Worm (Caenorhabditis elegans) whole organism, L1 larva: ENCODE results near the gene unc-105.

Source experiments
- ama-1 ChIP-seq: fragments of 150-350 bp; optimal IDR thresholded peaks from 2 replicates; lab custom pipeline; 2014
- egl-27 ChIP-seq, 2 experiments: fragments of 150-350 bp in 1 of 2; sonication (generic microtip); optimal IDR thresholded peaks; 3 replicates each; lab custom pipeline; 2017 to 2018; ENCODE audit warnings: missing biosample characterization in 2 of 2, missing genetic modification characterization in 2 of 2, missing genetic modification reagents in 2 of 2
- fos-1 ChIP-seq: fragments of 150-350 bp; optimal IDR thresholded peaks from 2 replicates; lab custom pipeline; 2014; ENCODE audit warnings: missing biosample characterization, missing genetic modification characterization
- lin-39 ChIP-seq: fragments of 150-350 bp; optimal IDR thresholded peaks from 2 replicates; lab custom pipeline; 2014; ENCODE audit warnings: missing biosample characterization, missing genetic modification reagents, missing genetic modification characterization
- lsy-2 ChIP-seq, 2 experiments: fragments of 150-350 bp; optimal IDR thresholded peaks; 2 replicates each; lab custom pipeline; 2014; ENCODE audit warnings: missing biosample characterization in 2 of 2, missing genetic modification characterization in 2 of 2
- nhr-12 ChIP-seq: sonication (generic microtip); optimal IDR thresholded peaks from 2 replicates; lab custom pipeline; 2017; ENCODE audit warnings: missing biosample characterization, missing genetic modification characterization
- pag-3 ChIP-seq: sonication (generic microtip); optimal IDR thresholded peaks from 2 replicates; lab custom pipeline; 2017; ENCODE audit warnings: missing genetic modification characterization, mild to moderate bottlenecking, missing compliant biosample characterization, antibody characterized with exemption, borderline replicate concordance; ENCODE audit not compliant: insufficient read depth
- pqm-1 ChIP-seq: sonication (generic microtip); optimal IDR thresholded peaks from 3 replicates; lab custom pipeline; 2017; ENCODE audit warnings: missing biosample characterization, missing genetic modification characterization
- rnt-1 ChIP-seq: sonication (generic microtip); optimal IDR thresholded peaks from 2 replicates; lab custom pipeline; 2016; ENCODE audit warnings: mild to moderate bottlenecking, missing genetic modification characterization, moderate library complexity, missing compliant biosample characterization
- unc-30 ChIP-seq: sonication (generic microtip); optimal IDR thresholded peaks from 2 replicates; lab custom pipeline; 2017; ENCODE audit warnings: missing biosample characterization, missing genetic modification characterization
- unc-62 ChIP-seq: fragments of 150-350 bp; optimal IDR thresholded peaks from 2 replicates; lab custom pipeline; 2014; ENCODE audit warnings: missing biosample characterization, missing genetic modification reagents, missing genetic modification characterization
- vab-15 ChIP-seq: sonication (generic microtip); optimal IDR thresholded peaks from 2 replicates; lab custom pipeline; 2017; ENCODE audit warnings: missing genotype, mild to moderate bottlenecking, missing genetic modification characterization, missing compliant biosample characterization
- zag-1 ChIP-seq: fragments of 150-350 bp; optimal IDR thresholded peaks from 2 replicates; lab custom pipeline; 2014; ENCODE audit warnings: missing biosample characterization, missing genetic modification characterization

ce11 chrII:8127794-8128193 lies 11.5 kb downstream of the unc-105 start:
- TF ChIP-seq fos-1 (no peak), pqm-1 (tag; lab: Kevin White, UChicago) (no peak), unc-62 (GFP tag; lab: Kevin White, UChicago) (no peak), egl-27 (tag; optimal IDR thresholded peaks at IDR 0.05; lab: Kevin White, UChicago) (no peak), ama-1 (lab: Kevin White, UChicago) (no peak), rnt-1 (tag; lab: Kevin White, UChicago) (no peak), lin-39 (no peak), nhr-12 (tag; lab: Kevin White, UChicago) (no peak), vab-15 (tag; lab: Kevin White, UChicago) (no peak), unc-30 (tag; lab: Kevin White, UChicago) (no peak), pag-3 (tag; lab: Kevin White, UChicago) (no peak), zag-1 (no peak), lsy-2 (tag; optimal IDR thresholded peaks at IDR 0.05; lab: Kevin White, UChicago) (no peak)
